Worm (Caenorhabditis elegans) whole organism, mixed stage, embryonic: Measurements from ENCODE around the gene W09C2.10.

Experiments
- M03D4.4 ChIP-seq: sonication (generic microtip); optimal IDR thresholded peaks from 2 replicates; lab custom pipeline; 2017; ENCODE audit warnings: mild to moderate bottlenecking, missing genetic modification characterization, missing compliant biosample characterization
- bed-3 ChIP-seq: fragments of 200-800 bp; sonication (Bioruptor generic); optimal IDR thresholded peaks from 3 replicates; lab custom pipeline; 2018; ENCODE audit warnings: mild to moderate bottlenecking, missing genetic modification characterization, moderate library complexity, missing compliant biosample characterization
- blmp-1 ChIP-seq: fragments of 150-350 bp; optimal IDR thresholded peaks from 2 replicates; lab custom pipeline; 2014; ENCODE audit warnings: missing biosample characterization, missing genetic modification characterization
- ceh-39 ChIP-seq: fragments of 150-350 bp; optimal IDR thresholded peaks from 2 replicates; lab custom pipeline; 2014; ENCODE audit warnings: missing biosample characterization, missing genetic modification characterization
- ceh-43 ChIP-seq: fragments of 200-800 bp; sonication (Bioruptor generic); optimal IDR thresholded peaks from 2 replicates; lab custom pipeline; 2018; ENCODE audit warnings: mild to moderate bottlenecking, missing genetic modification characterization, moderate library complexity, missing compliant biosample characterization
- ceh-83 ChIP-seq: fragments of 200-800 bp; sonication (Bioruptor generic); optimal IDR thresholded peaks from 2 replicates; lab custom pipeline; 2018; ENCODE audit warnings: mild to moderate bottlenecking, missing genetic modification characterization, missing compliant biosample characterization
- ces-1 ChIP-seq: fragments of 150-350 bp; optimal IDR thresholded peaks from 2 replicates; lab custom pipeline; 2014; ENCODE audit warnings: missing biosample characterization, missing genetic modification reagents, missing genetic modification characterization
- cnd-1 ChIP-seq: fragments of 200-800 bp; sonication (Bioruptor generic); optimal IDR thresholded peaks from 2 replicates; lab custom pipeline; 2018; ENCODE audit warnings: mild to moderate bottlenecking, missing genetic modification characterization, missing compliant biosample characterization
- drap-1 ChIP-seq: fragments of 200-800 bp; sonication (Bioruptor generic); optimal IDR thresholded peaks from 3 replicates; lab custom pipeline; 2018; ENCODE audit warnings: mild to moderate bottlenecking, missing genetic modification characterization, missing compliant biosample characterization
- elt-1 ChIP-seq: sonication (generic microtip); optimal IDR thresholded peaks from 2 replicates; lab custom pipeline; 2017; ENCODE audit warnings: missing genetic modification characterization, mild to moderate bottlenecking, missing compliant biosample characterization, antibody characterized with exemption, moderate library complexity, borderline replicate concordance; ENCODE audit not compliant: insufficient read depth
- elt-3 ChIP-seq: fragments of 150-350 bp; optimal IDR thresholded peaks from 2 replicates; lab custom pipeline; 2014; ENCODE audit warnings: missing biosample characterization, missing genetic modification characterization
- flh-1 ChIP-seq: fragments of 200-800 bp; sonication (Bioruptor generic); optimal IDR thresholded peaks from 2 replicates; lab custom pipeline; 2018; ENCODE audit warnings: mild to moderate bottlenecking, missing genetic modification characterization, moderate library complexity, missing compliant biosample characterization
- ham-2 ChIP-seq: fragments of 200-800 bp; sonication (Bioruptor generic); optimal IDR thresholded peaks from 2 replicates; lab custom pipeline; 2018; ENCODE audit warnings: mild to moderate bottlenecking, missing genetic modification characterization, missing compliant biosample characterization
- hlh-1 ChIP-seq: fragments of 150-350 bp; optimal IDR thresholded peaks from 2 replicates; lab custom pipeline; 2014; ENCODE audit warnings: missing biosample characterization, missing genetic modification reagents, missing genetic modification characterization
- lin-13 ChIP-seq: fragments of 150-350 bp; optimal IDR thresholded peaks from 2 replicates; lab custom pipeline; 2014; ENCODE audit warnings: missing biosample characterization, missing genetic modification characterization
- mab-5 ChIP-seq: fragments of 150-350 bp; optimal IDR thresholded peaks from 2 replicates; lab custom pipeline; 2014; ENCODE audit warnings: missing biosample characterization, missing genetic modification characterization
- mep-1 ChIP-seq: fragments of 150-350 bp; optimal IDR thresholded peaks from 2 replicates; lab custom pipeline; 2017; ENCODE audit warnings: missing biosample characterization, missing genetic modification reagents, missing genetic modification characterization, inconsistent platforms
- nhr-12 ChIP-seq: fragments of 150-350 bp; optimal IDR thresholded peaks from 2 replicates; lab custom pipeline; 2014; ENCODE audit warnings: missing biosample characterization, missing genetic modification characterization
- nhr-237 ChIP-seq: fragments of 150-350 bp; optimal IDR thresholded peaks from 2 replicates; lab custom pipeline; 2014; ENCODE audit warnings: missing biosample characterization, missing genetic modification characterization
- nhr-76 ChIP-seq: sonication (generic microtip); optimal IDR thresholded peaks from 2 replicates; lab custom pipeline; 2017; ENCODE audit warnings: missing biosample characterization, missing genetic modification characterization
- pha-4 ChIP-seq: fragments of 150-350 bp; optimal IDR thresholded peaks from 2 replicates; lab custom pipeline; 2018; ENCODE audit warnings: missing biosample characterization, missing genetic modification reagents, missing genetic modification characterization
- sem-2 ChIP-seq: fragments of 200-800 bp; sonication (Bioruptor generic); optimal IDR thresholded peaks from 2 replicates; lab custom pipeline; 2018; ENCODE audit warnings: mild to moderate bottlenecking, missing genetic modification characterization, missing compliant biosample characterization
- snpc-4 ChIP-seq: fragments of 150-350 bp; optimal IDR thresholded peaks from 2 replicates; lab custom pipeline; 2014; ENCODE audit warnings: missing biosample characterization, missing genetic modification characterization
- sptf-1 ChIP-seq: sonication (generic microtip); optimal IDR thresholded peaks from 2 replicates; lab custom pipeline; 2017; ENCODE audit warnings: mild to moderate bottlenecking, missing genetic modification characterization, moderate library complexity, missing compliant biosample characterization
- tbx-8 ChIP-seq: fragments of 200-800 bp; sonication (Bioruptor generic); optimal IDR thresholded peaks from 2 replicates; lab custom pipeline; 2018; ENCODE audit warnings: mild to moderate bottlenecking, missing genetic modification characterization, moderate library complexity, missing compliant biosample characterization
- unc-120 ChIP-seq: sonication (generic microtip); optimal IDR thresholded peaks from 2 replicates; lab custom pipeline; 2017; ENCODE audit warnings: missing genetic modification characterization, missing compliant biosample characterization; ENCODE audit not compliant: poor library complexity, severe bottlenecking
- unc-39 ChIP-seq: fragments of 150-350 bp; optimal IDR thresholded peaks from 2 replicates; lab custom pipeline; 2014; ENCODE audit warnings: missing biosample characterization, missing genetic modification characterization
- unc-62 ChIP-seq: fragments of 150-350 bp; optimal IDR thresholded peaks from 2 replicates; lab custom pipeline; 2014; ENCODE audit warnings: missing biosample characterization, missing genetic modification reagents, missing genetic modification characterization
- zip-8 ChIP-seq: fragments of 150-350 bp; optimal IDR thresholded peaks from 2 replicates; lab custom pipeline; 2014; ENCODE audit warnings: missing biosample characterization, missing genetic modification characterization
- ztf-11 ChIP-seq: fragments of 150-350 bp; optimal IDR thresholded peaks from 2 replicates; lab custom pipeline; 2014; ENCODE audit warnings: missing biosample characterization, missing genetic modification characterization

The W09C2.10 gene

ce11 chrIV:9592413-9592812, 32.5 kb downstream of the W09C2.10 start, which contains the start of gene pei-1:
TSS of gene pei-1 (minus strand) at chrIV:9592513.
- no peak for TF ChIP-seq unc-120 (tag; lab: Kevin White, UChicago)
- no peak for TF ChIP-seq nhr-76 (tag; lab: Kevin White, UChicago)
- no peak for TF ChIP-seq hlh-1
- TF ChIP-seq ces-1 (GFP tag; lab: Kevin White, UChicago): no peak
- TF ChIP-seq bed-3 (GFP tag; lab: Kevin White, UChicago): no peak
- no peak for TF ChIP-seq sem-2
- TF ChIP-seq nhr-12 (tag; lab: Kevin White, UChicago): no peak
- no peak for TF ChIP-seq pha-4 (tag; lab: Kevin White, UChicago)
- no peak for TF ChIP-seq ceh-39 (tag; lab: Kevin White, UChicago)
- no peak for TF ChIP-seq lin-13
- TF ChIP-seq ceh-43 (GFP tag; lab: Kevin White, UChicago): no peak
- no peak for TF ChIP-seq drap-1
- TF ChIP-seq mep-1 (tag; lab: Kevin White, UChicago): no peak
- no peak for TF ChIP-seq unc-39 (tag; lab: Kevin White, UChicago)
- no peak for TF ChIP-seq flh-1 (GFP tag; lab: Kevin White, UChicago)
- no peak for TF ChIP-seq sptf-1 (tag; lab: Kevin White, UChicago)
- no peak for TF ChIP-seq elt-3 (tag; lab: Kevin White, UChicago)
- no peak for TF ChIP-seq zip-8 (tag; lab: Kevin White, UChicago)
- no peak for TF ChIP-seq cnd-1 (tag; lab: Kevin White, UChicago)
- TF ChIP-seq tbx-8 (GFP tag; lab: Kevin White, UChicago): no peak

- TF ChIP-seq elt-1 (tag; lab: Kevin White, UChicago): no peak
- no peak for TF ChIP-seq unc-62 (GFP tag; lab: Kevin White, UChicago)
- TF ChIP-seq mab-5 (tag; lab: Kevin White, UChicago): no peak
- TF ChIP-seq sptf-1 (tag; lab: Kevin White, UChicago): no peak
- TF ChIP-seq hlh-1: no peak
- TF ChIP-seq ceh-39 (tag; lab: Kevin White, UChicago): no peak
- no peak for TF ChIP-seq ceh-83 (GFP tag; lab: Kevin White, UChicago)
- TF ChIP-seq cnd-1 (tag; lab: Kevin White, UChicago): no peak
- no peak for TF ChIP-seq ces-1 (GFP tag; lab: Kevin White, UChicago)
- no peak for TF ChIP-seq blmp-1 (tag; lab: Kevin White, UChicago)
- TF ChIP-seq M03D4.4 (tag; lab: Kevin White, UChicago): no peak
- TF ChIP-seq snpc-4 (tag; lab: Kevin White, UChicago): no peak
- no peak for TF ChIP-seq pha-4 (tag; lab: Kevin White, UChicago)
- TF ChIP-seq nhr-237 (tag; lab: Kevin White, UChicago): no peak
- no peak for TF ChIP-seq mep-1 (tag; lab: Kevin White, UChicago)
- no peak for TF ChIP-seq unc-39 (tag; lab: Kevin White, UChicago)
- TF ChIP-seq ham-2: no peak
- TF ChIP-seq ztf-11 (tag; lab: Kevin White, UChicago): no peak
- no peak for TF ChIP-seq zip-8 (tag; lab: Kevin White, UChicago)
Observed at ce11 chrIV:9588784-9589457, 36.0 kb downstream of the W09C2.10 start, which contains the start of gene trcs-1. TSS of gene trcs-1 (minus strand) at chrIV:9588834.

DNA sequence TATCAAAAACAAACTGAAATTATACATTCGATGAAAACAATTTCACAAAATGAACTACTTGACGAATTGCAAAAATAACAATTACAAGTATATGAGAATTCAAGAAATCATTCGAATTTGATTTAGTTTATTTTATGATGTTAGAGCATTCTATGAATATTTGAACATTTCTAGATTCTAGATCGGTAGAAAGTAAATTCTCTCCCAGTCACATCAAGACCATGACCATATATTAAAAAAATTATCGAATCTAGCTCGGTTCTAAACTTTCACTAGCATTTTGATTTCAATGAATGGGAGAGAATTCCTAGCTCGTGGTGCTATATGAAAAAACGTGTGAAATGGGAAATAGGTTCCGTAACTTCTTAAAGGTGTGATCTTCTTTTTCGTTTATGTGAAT, 40.5 kb downstream of the W09C2.10 start:
- TF ChIP-seq unc-39 (tag; lab: Kevin White, UChicago): no peak

DNA sequence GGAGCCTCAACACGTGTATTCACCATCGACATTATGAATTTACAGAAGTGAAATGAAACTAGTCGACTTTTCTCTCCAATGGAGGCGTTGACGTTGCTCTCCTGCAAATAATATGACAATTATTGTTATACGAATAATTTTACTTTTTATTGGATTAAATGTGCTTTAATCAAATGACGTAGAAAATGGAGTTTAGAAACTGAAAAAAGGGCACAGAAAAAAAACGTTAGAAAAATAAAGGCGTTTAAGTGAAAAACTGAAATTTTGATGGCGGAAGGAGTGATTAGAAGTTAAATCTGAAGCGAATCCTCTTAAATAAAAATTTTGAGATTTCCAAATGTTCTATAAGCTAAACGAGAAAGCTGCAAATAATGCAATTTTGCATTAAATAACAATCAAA, 44.9 kb downstream of the W09C2.10 start, which contains the start of gene npr-2:
npr-2 (minus strand) TSS at position 101 of the 400 bp plus-strand sequence.
- TF ChIP-seq ztf-11 (tag; lab: Kevin White, UChicago) (no peak), blmp-1 (tag; lab: Kevin White, UChicago) (no peak), mab-5 (tag; lab: Kevin White, UChicago) (no peak), ceh-83 (GFP tag; lab: Kevin White, UChicago) (no peak), M03D4.4 (tag; lab: Kevin White, UChicago) (no peak), sptf-1 (tag; lab: Kevin White, UChicago) (no peak), drap-1 (no peak), snpc-4 (tag; lab: Kevin White, UChicago) (no peak), unc-62 (GFP tag; lab: Kevin White, UChicago) (no peak), bed-3 (GFP tag; lab: Kevin White, UChicago) (no peak)
- TF ChIP-seq, all 35 proteins: peak for 0
